Fruit fly (Drosophila melanogaster) whole organism, embryonic: ENCODE measurements around the gene CSN3.

Experiments used
- Atf3 ChIP-seq: fragments of 200-800 bp; sonication (Bioruptor generic); optimal IDR thresholded peaks from 3 replicates; lab custom pipeline; 2016; ENCODE audit warnings: missing biosample characterization, missing genetic modification characterization
- Blimp-1 ChIP-seq: fragments of 200-800 bp; sonication (Bioruptor generic); optimal IDR thresholded peaks from 3 replicates; lab custom pipeline; 2018; ENCODE audit warnings: missing biosample characterization, missing genetic modification characterization, mild to moderate bottlenecking, moderate library complexity, missing genetic modification reagents
- CG4707 ChIP-seq: fragments of 200-800 bp; sonication (Bioruptor generic); optimal IDR thresholded peaks from 2 replicates; lab custom pipeline; 2018; ENCODE audit warnings: missing biosample characterization, mild to moderate bottlenecking, missing genetic modification characterization, moderate library complexity
- CG6272 ChIP-seq: fragments of 200-800 bp; sonication (Bioruptor generic); IDR thresholded peaks from 2 replicates; pipeline ENCODE4 v1.3.6; 2022; ENCODE audit warnings: missing biosample characterization, missing genetic modification characterization
- Doc2 ChIP-seq: fragments of 200-800 bp; sonication (Bioruptor generic); IDR thresholded peaks from 2 replicates; pipeline ENCODE4 v1.3.6; 2022; ENCODE audit warnings: missing biosample characterization, missing genetic modification characterization
- Poxn ChIP-seq: fragments of 200-800 bp; sonication (Bioruptor generic); IDR thresholded peaks from 2 replicates; pipeline ENCODE4 v1.3.6; 2022; ENCODE audit warnings: missing biosample characterization, missing genetic modification characterization
- esg ChIP-seq: fragments of 200-800 bp; sonication (Bioruptor generic); conservative IDR thresholded peaks from 2 replicates; pipeline ENCODE4 v1.3.6; 2022; ENCODE audit warnings: missing biosample characterization, missing genetic modification characterization
- slou ChIP-seq: fragments of 200-800 bp; sonication (Bioruptor generic); optimal IDR thresholded peaks from 3 replicates; lab custom pipeline; 2016; ENCODE audit warnings: missing biosample characterization, missing genetic modification characterization
- yki ChIP-seq: fragments of >200 bp; optimal IDR thresholded peaks from 3 replicates; lab custom pipeline; 2018

- no peak for TF ChIP-seq Poxn
- TF ChIP-seq esg (GFP tag; lab: Robert Waterston, UW): no peak
- no peak for TF ChIP-seq CG4707 (GFP tag; lab: Kevin White, UChicago)
- TF ChIP-seq Atf3 (GFP tag; lab: Kevin White, UChicago): no peak
- no peak for TF ChIP-seq Doc2
- TF ChIP-seq slou (GFP tag; lab: Kevin White, UChicago): no peak
- no peak for TF ChIP-seq yki (lab: Kevin White, UChicago)
- TF ChIP-seq Blimp-1: no peak
- TF ChIP-seq CG6272: no peak
Observed at dm6 chr3L:20834150-20834549, 7.2 kb downstream of the CSN3 start.
